Worm (Caenorhabditis elegans) whole organism, L3 larva: ENCODE results near the gene lido-12.

Source experiments
- R02D3.7 ChIP-seq: fragments of 150-350 bp; optimal IDR thresholded peaks from 2 replicates; lab custom pipeline; 2014; ENCODE audit warnings: missing biosample characterization, missing genetic modification characterization
- ZK546.5 ChIP-seq: sonication (generic microtip); optimal IDR thresholded peaks from 2 replicates; lab custom pipeline; 2017; ENCODE audit warnings: missing biosample characterization, missing genetic modification characterization
- nhr-237 ChIP-seq: fragments of 150-350 bp; optimal IDR thresholded peaks from 2 replicates; lab custom pipeline; 2014; ENCODE audit warnings: missing biosample characterization, missing genetic modification characterization
- unc-39 ChIP-seq: sonication (generic microtip); optimal IDR thresholded peaks from 4 replicates; lab custom pipeline; 2017; ENCODE audit warnings: missing biosample characterization, missing genetic modification characterization
- ztf-4 ChIP-seq: fragments of 150-350 bp; optimal IDR thresholded peaks from 2 replicates; lab custom pipeline; 2014; ENCODE audit warnings: missing biosample characterization, missing genetic modification characterization

DNA sequence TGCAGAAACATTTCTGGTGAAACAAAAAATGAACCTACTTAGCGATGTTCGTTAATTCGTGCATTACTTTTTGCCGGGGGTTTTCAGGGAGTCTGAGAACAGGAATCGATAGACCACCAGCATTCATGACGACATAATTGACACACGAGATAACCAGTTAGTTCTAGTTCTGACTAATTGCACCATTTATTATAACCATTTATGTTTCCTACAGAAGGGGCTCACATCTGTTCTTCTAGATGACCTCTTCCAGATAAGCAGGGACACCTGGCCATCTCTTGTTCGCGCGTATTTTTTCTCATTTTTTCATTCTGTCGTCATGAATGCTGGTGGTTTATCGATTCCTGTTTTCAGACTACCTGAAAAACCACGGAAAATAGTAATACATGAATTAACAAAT lies 2.8 kb downstream of the lido-12 start, which contains the start of gene sdz-5:
- TF ChIP-seq ZK546.5 (tag; lab: Kevin White, UChicago), result no peak
- TF ChIP-seq ztf-4 (tag; lab: Kevin White, UChicago), result no peak
- no peak for TF ChIP-seq R02D3.7 (tag; lab: Kevin White, UChicago)
- no peak for TF ChIP-seq unc-39
- no peak for TF ChIP-seq nhr-237 (tag; lab: Kevin White, UChicago)
